Fruit fly (Drosophila melanogaster): ENCODE data around the gene Acer.

Gene Acer

dm6 chr2L:8473448-8473847, 48.3 kb upstream of the Acer start (continued):
- TF ChIP-seq dmrt11E (tag; optimal IDR thresholded peaks at IDR 0.05): peak; percentile 68
- TF ChIP-seq ara (GFP tag; IDR thresholded peaks at IDR 0.05): peak; percentile 67; the same call in 1 of the 2 replicates
- peak; percentile 28 for TF ChIP-seq gcm (GFP tag; optimal IDR thresholded peaks at IDR 0.05)
- peak; percentile 71 for TF ChIP-seq CG2712 (tag; optimal IDR thresholded peaks at IDR 0.05)
- TF ChIP-seq hb (GFP tag; IDR thresholded peaks at IDR 0.05; ENCODE audit: partially characterized antibody): no peak
- TF ChIP-seq CG30431 (GFP tag; optimal IDR thresholded peaks at IDR 0.05): peak; percentile 37
- no peak for TF ChIP-seq zen2 (GFP tag; IDR thresholded peaks at IDR 0.05; ENCODE audit: partially characterized antibody)
- TF ChIP-seq cg (GFP tag; optimal IDR thresholded peaks at IDR 0.05): no peak
- TF ChIP-seq CG1603 (tag; optimal IDR thresholded peaks at IDR 0.05): peak; percentile 11
- TF ChIP-seq scrt (GFP tag; optimal IDR thresholded peaks at IDR 0.05): peak; percentile 34
- TF ChIP-seq cad (GFP tag; optimal IDR thresholded peaks at IDR 0.05): no peak
- peak in 1 of 2 experiments; percentile 22 for TF ChIP-seq Pdp1 (GFP tag; optimal IDR thresholded peaks at IDR 0.05)
- TF ChIP-seq ken (GFP tag; IDR thresholded peaks at IDR 0.05): peak; percentile 78; the same call in 2 of the 3 replicates
- TF ChIP-seq H2.0 (GFP tag; IDR thresholded peaks at IDR 0.05): peak; percentile 51; the same call in 1 of the 2 replicates
- TF ChIP-seq CoRest (tag; optimal IDR thresholded peaks at IDR 0.05): peak; percentile 34
- TF ChIP-seq inv (GFP tag; IDR thresholded peaks at IDR 0.05; ENCODE audit: partially characterized antibody): no peak
- peak; percentile 55 for TF ChIP-seq Atf6 (GFP tag; IDR thresholded peaks at IDR 0.05)
- TF ChIP-seq tup (GFP tag; optimal IDR thresholded peaks at IDR 0.05): no peak
- TF ChIP-seq tx (GFP tag; optimal IDR thresholded peaks at IDR 0.05): no peak
- TF ChIP-seq Chrac-16 (GFP tag; optimal IDR thresholded peaks at IDR 0.05): peak; percentile 0
- peak; percentile 47; the same call in 1 of the 3 replicates for TF ChIP-seq CG11560 (tag; IDR thresholded peaks at IDR 0.05)
- no peak for TF ChIP-seq CG11085 (GFP tag; IDR thresholded peaks at IDR 0.05)
- peak in 1 of 3 experiments; percentile 63 for TF ChIP-seq lola (GFP tag; optimal IDR thresholded peaks at IDR 0.05)
- TF ChIP-seq sc (optimal IDR thresholded peaks at IDR 0.05): no peak
- TF ChIP-seq sc (GFP tag; optimal IDR thresholded peaks at IDR 0.05): no peak
- TF ChIP-seq kni (GFP tag; optimal IDR thresholded peaks at IDR 0.05): no peak
- peak; percentile 56 for TF ChIP-seq bab2 (GFP tag; optimal IDR thresholded peaks at IDR 0.05)
- peak; percentile 71 for TF ChIP-seq Gug (GFP tag; IDR thresholded peaks at IDR 0.05)
- TF ChIP-seq slou (GFP tag; optimal IDR thresholded peaks at IDR 0.05): no peak
- TF ChIP-seq CG12942 (GFP tag; optimal IDR thresholded peaks at IDR 0.05): peak; percentile 5
- TF ChIP-seq dysf (GFP tag; IDR thresholded peaks at IDR 0.05): peak; percentile 73
- TF ChIP-seq CG16815 (GFP tag; optimal IDR thresholded peaks at IDR 0.05): peak; percentile 42
- no peak for TF ChIP-seq yki (optimal IDR thresholded peaks at IDR 0.05)
- no peak for TF ChIP-seq CG43689 (GFP tag; IDR thresholded peaks at IDR 0.05)
- TF ChIP-seq trh (GFP tag; optimal IDR thresholded peaks at IDR 0.05): no peak
- TF ChIP-seq CG9876 (GFP tag; optimal IDR thresholded peaks at IDR 0.05): no peak
- no peak for TF ChIP-seq MESR4 (GFP tag; optimal IDR thresholded peaks at IDR 0.05)
- TF ChIP-seq CG7963 (GFP tag; IDR thresholded peaks at IDR 0.05; ENCODE audit: partially characterized antibody): no peak
- TF ChIP-seq Dek (tag; optimal IDR thresholded peaks at IDR 0.05): no peak
- no peak for TF ChIP-seq tna (GFP tag; IDR thresholded peaks at IDR 0.05; ENCODE audit: partially characterized antibody)
- TF ChIP-seq nmo (GFP tag; optimal IDR thresholded peaks at IDR 0.05): peak; percentile 62
- TF ChIP-seq mam (GFP tag; optimal IDR thresholded peaks at IDR 0.05): no peak
- TF ChIP-seq Fer2 (tag; optimal IDR thresholded peaks at IDR 0.05): no peak
- TF ChIP-seq HmgD (GFP tag; optimal IDR thresholded peaks at IDR 0.05): no peak
- TF ChIP-seq jing (GFP tag; optimal IDR thresholded peaks at IDR 0.05): peak; percentile 18
- no peak for TF ChIP-seq Nf-YA (GFP tag; IDR thresholded peaks at IDR 0.05)
- TF ChIP-seq CG13894 (tag; optimal IDR thresholded peaks at IDR 0.05): no peak
- peak; percentile 65; the same call in 2 of the 3 replicates for TF ChIP-seq H15 (GFP tag; IDR thresholded peaks at IDR 0.05)
- TF ChIP-seq gsb (GFP tag; IDR thresholded peaks at IDR 0.05): no peak; the same call in 1 of the 2 replicates
- peak; percentile 18; the same call in 1 of the 3 replicates for TF ChIP-seq B-H1 (GFP tag; IDR thresholded peaks at IDR 0.05)
- no peak for TF ChIP-seq org-1 (GFP tag; optimal IDR thresholded peaks at IDR 0.05)
